Fruit fly (Drosophila melanogaster) whole organism, pupa: ENCODE measurements around the gene RhoGAP19D.

ENCODE experiments used
- CG10348 ChIP-seq: fragments of 200-800 bp; sonication (Bioruptor generic); IDR thresholded peaks from 2 replicates; pipeline ENCODE4 v1.3.6; 2022; ENCODE audit warnings: missing biosample characterization, missing genetic modification characterization
- CG14655 ChIP-seq: fragments of 200-800 bp; sonication (Bioruptor generic); optimal IDR thresholded peaks from 3 replicates; lab custom pipeline; 2017; ENCODE audit warnings: mild to moderate bottlenecking, missing biosample characterization, missing genetic modification reagents, missing genetic modification characterization
- CG17806 ChIP-seq: fragments of 200-800 bp; sonication (Bioruptor generic); optimal IDR thresholded peaks from 2 replicates; lab custom pipeline; 2018; ENCODE audit warnings: missing biosample characterization, mild to moderate bottlenecking, missing genetic modification characterization, moderate library complexity
- CG34367 ChIP-seq: fragments of 200-800 bp; sonication (Bioruptor generic); optimal IDR thresholded peaks from 2 replicates; lab custom pipeline; 2018; ENCODE audit warnings: missing biosample characterization, mild to moderate bottlenecking, missing genetic modification characterization
- CG4496 ChIP-seq: fragments of 200-800 bp; sonication (Bioruptor generic); IDR thresholded peaks from 3 replicates; pipeline ENCODE4 v1.3.6; 2022; ENCODE audit warnings: missing biosample characterization, missing genetic modification characterization
- CG8159 ChIP-seq: fragments of 200-800 bp; sonication (Bioruptor generic); optimal IDR thresholded peaks from 3 replicates; lab custom pipeline; 2018; ENCODE audit warnings: missing biosample characterization, mild to moderate bottlenecking, missing genetic modification characterization, moderate library complexity
- CG8301 ChIP-seq: fragments of 200-800 bp; sonication (Bioruptor generic); optimal IDR thresholded peaks from 2 replicates; lab custom pipeline; 2018; ENCODE audit warnings: missing biosample characterization, mild to moderate bottlenecking, missing genetic modification characterization
- D1 ChIP-seq: fragments of 200-800 bp; sonication (Bioruptor generic); optimal IDR thresholded peaks from 2 replicates; lab custom pipeline; 2018; ENCODE audit warnings: missing biosample characterization, mild to moderate bottlenecking, missing genetic modification characterization, moderate library complexity
- Pif1B ChIP-seq: fragments of 200-800 bp; sonication (Bioruptor generic); optimal IDR thresholded peaks from 3 replicates; lab custom pipeline; 2016; ENCODE audit warnings: missing biosample characterization, missing genetic modification characterization
- fd96Ca ChIP-seq: fragments of 200-800 bp; sonication (Bioruptor generic); IDR thresholded peaks from 3 replicates; pipeline ENCODE4 v1.3.6; 2022; ENCODE audit warnings: missing biosample characterization, missing genetic modification characterization
- gl ChIP-seq: fragments of 200-800 bp; sonication (Bioruptor generic); optimal IDR thresholded peaks from 2 replicates; lab custom pipeline; 2018; ENCODE audit warnings: missing biosample characterization, mild to moderate bottlenecking, missing genetic modification characterization
- rn ChIP-seq: fragments of 200-800 bp; sonication (Bioruptor generic); IDR thresholded peaks from 2 replicates; pipeline ENCODE4 v1.3.6; 2022; ENCODE audit warnings: missing biosample characterization, missing genetic modification characterization

dm6 chrX:20423747-20424165, 86.7 kb downstream of the RhoGAP19D start, which contains the start of the genes Pp4-19C and cactin:
- TF ChIP-seq D1 (no peak), rn (GFP tag; lab: Robert Waterston, UW) (no peak), CG8159 (no peak), CG14655 (GFP tag; lab: Kevin White, UChicago) (no peak), CG34367 (tag; lab: Kevin White, UChicago) (no peak), Pif1B (no peak), fd96Ca (GFP tag; lab: Robert Waterston, UW) (no peak), CG4496 (0 out of 3 replicates have a peak, but pooled peaks have one; percentile 44), CG8301 (tag; lab: Kevin White, UChicago) (no peak), CG17806 (tag; lab: Kevin White, UChicago) (no peak), CG10348 (no peak), gl (tag; lab: Kevin White, UChicago) (no peak)
